Fruit fly (Drosophila melanogaster): Measurements from ENCODE around the gene CG16790.

Gene CG16790

dm6 chr3R:9534595-9535217 is 35.3 kb downstream of the CG16790 start:
- no peak for TF ChIP-seq CTCF (optimal IDR thresholded peaks at IDR 0.05)
- TF ChIP-seq CG8478 (optimal IDR thresholded peaks at IDR 0.05) = no peak

dm6 chr3R:9534125-9534496 is 35.9 kb downstream of the CG16790 start:
- TF ChIP-seq CG8478 (optimal IDR thresholded peaks at IDR 0.05) (no peak), CTCF (optimal IDR thresholded peaks at IDR 0.05) (no peak)

dm6 chr3R:9533181-9534124 is 36.6 kb downstream of the CG16790 start:
- TF ChIP-seq CG8478 (optimal IDR thresholded peaks at IDR 0.05) (no peak), CTCF (optimal IDR thresholded peaks at IDR 0.05) (no peak)

dm6 chr3R:9532437-9533180 is 37.4 kb downstream of the CG16790 start, which contains the start of gene by:
Gene by (minus strand): TSS chr3R:9533011.
- TF ChIP-seq CG8478 (optimal IDR thresholded peaks at IDR 0.05) = no peak
- no peak for TF ChIP-seq CTCF (optimal IDR thresholded peaks at IDR 0.05)

- no peak for TF ChIP-seq CTCF (optimal IDR thresholded peaks at IDR 0.05)
Measured at dm6 chr3R:9529913-9530312, 40.1 kb downstream of the CG16790 start.

dm6 chr3R:9529387-9529897 is 40.6 kb downstream of the CG16790 start:
- no peak for TF ChIP-seq CTCF (optimal IDR thresholded peaks at IDR 0.05)
- TF ChIP-seq CG8478 (optimal IDR thresholded peaks at IDR 0.05) = no peak

- TF ChIP-seq CTCF (optimal IDR thresholded peaks at IDR 0.05) = no peak
- TF ChIP-seq CG8478 (optimal IDR thresholded peaks at IDR 0.05) = no peak
Measured at dm6 chr3R:9527907-9528842, 41.8 kb downstream of the CG16790 start.
